Worm (Caenorhabditis elegans) whole organism, young adult: ENCODE results near the gene crh-2.

Experiments used
- F39B2.1 ChIP-seq: fragments of 200-800 bp; sonication (Bioruptor generic); IDR thresholded peaks from 2 replicates; pipeline ENCODE4 v1.3.6; 2022; ENCODE audit warnings: missing genetic modification reagents, missing genetic modification characterization, missing compliant biosample characterization
- F52B5.7 ChIP-seq: sonication (generic microtip); optimal IDR thresholded peaks from 2 replicates; lab custom pipeline; 2016; ENCODE audit warnings: mild to moderate bottlenecking, missing genetic modification characterization, missing compliant biosample characterization
- ama-1 ChIP-seq, 3 experiments: fragments of 150-350 bp in 1 of 3; sonication (generic microtip) in 2 of 3; optimal IDR thresholded peaks; 2 replicates each; lab custom pipeline; 2014 to 2018; ENCODE audit warnings: missing biosample characterization in 2 of 3, missing genetic modification characterization in 2 of 3, missing genetic modification reagents in 2 of 3
- lsy-27 ChIP-seq: sonication (generic microtip); optimal IDR thresholded peaks from 2 replicates; lab custom pipeline; 2017; ENCODE audit warnings: missing genetic modification characterization, mild to moderate bottlenecking, missing compliant biosample characterization, antibody characterized with exemption, missing genotype, borderline replicate concordance; ENCODE audit not compliant: insufficient read depth
- mes-4 ChIP-seq: sonication (generic microtip); optimal IDR thresholded peaks from 2 replicates; lab custom pipeline; 2016; ENCODE audit warnings: missing genotype, missing genetic modification characterization, missing compliant biosample characterization
- nfya-1 ChIP-seq: sonication (generic microtip); optimal IDR thresholded peaks from 2 replicates; lab custom pipeline; 2017; ENCODE audit warnings: antibody characterized with exemption, missing compliant biosample characterization, missing genetic modification characterization, borderline replicate concordance; ENCODE audit not compliant: insufficient read depth
- pha-4 ChIP-seq: fragments of 150-350 bp; sonication (generic microtip); optimal IDR thresholded peaks from 2 replicates; lab custom pipeline; 2014; ENCODE audit warnings: missing biosample characterization, missing genetic modification reagents, missing genetic modification characterization
- tlf-1 ChIP-seq: fragments of 200-800 bp; sonication (Bioruptor generic); optimal IDR thresholded peaks from 2 replicates; lab custom pipeline; 2018; ENCODE audit warnings: mild to moderate bottlenecking, missing genetic modification characterization, missing compliant biosample characterization
- unc-62 ChIP-seq: fragments of 150-350 bp; optimal IDR thresholded peaks from 2 replicates; lab custom pipeline; 2014; ENCODE audit warnings: missing biosample characterization, missing genetic modification reagents, missing genetic modification characterization
- ztf-22 ChIP-seq: fragments of 200-800 bp; sonication (Bioruptor generic); optimal IDR thresholded peaks from 2 replicates; lab custom pipeline; 2018; ENCODE audit warnings: mild to moderate bottlenecking, missing genetic modification characterization, moderate library complexity, missing compliant biosample characterization

DNA sequence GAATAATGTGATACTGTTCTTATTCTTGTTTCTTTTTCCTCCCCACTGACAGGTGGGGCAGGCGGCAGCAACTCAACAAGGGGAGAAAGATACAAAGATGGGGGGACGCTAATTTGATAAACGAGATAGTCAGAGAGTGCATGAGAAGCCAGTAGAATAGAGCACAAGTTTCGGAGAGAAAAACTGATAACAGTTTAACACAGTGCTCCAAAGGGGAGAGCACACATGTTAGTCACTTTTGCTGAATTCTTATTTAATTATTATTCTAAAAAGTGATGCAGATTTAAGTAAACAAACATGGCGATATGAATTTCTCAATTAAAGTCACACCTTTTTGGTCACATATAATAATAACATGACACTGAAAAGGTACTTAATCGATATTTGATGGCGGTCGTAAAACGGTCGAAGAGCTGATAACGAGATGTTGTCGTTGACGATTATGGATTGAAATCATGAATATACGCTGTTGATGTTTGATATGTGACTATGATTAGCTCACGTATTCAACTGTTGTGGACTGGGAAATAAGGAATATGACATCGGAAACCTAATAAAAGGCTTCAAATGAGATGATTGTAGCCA, 1.3 kb downstream of the crh-2 start:
- TF ChIP-seq mes-4 (tag; lab: Kevin White, UChicago) (no peak), lsy-27 (no peak), ama-1 (optimal IDR thresholded peaks at IDR 0.05; lab: Kevin White, UChicago) (no peak), ama-1 (GFP tag; optimal IDR thresholded peaks at IDR 0.05; lab: Kevin White, UChicago) (no peak), F52B5.7 (tag; lab: Kevin White, UChicago) (no peak), tlf-1 (GFP tag; lab: Kevin White, UChicago) (no peak), pha-4 (tag; lab: Kevin White, UChicago) (no peak), ztf-22 (peak; percentile 44), F39B2.1 (GFP tag; lab: Robert Waterston, UW) (no peak), nfya-1 (tag; lab: Kevin White, UChicago) (no peak), unc-62 (GFP tag; lab: Kevin White, UChicago) (peak; percentile 30)
